Worm (Caenorhabditis elegans) whole organism, young adult: ENCODE measurements around the gene chhy-1.

Source experiments
- F23B12.7 ChIP-seq: sonication (generic microtip); optimal IDR thresholded peaks from 2 replicates; lab custom pipeline; 2017; ENCODE audit warnings: missing genetic modification characterization, mild to moderate bottlenecking, missing compliant biosample characterization, antibody characterized with exemption, moderate library complexity; ENCODE audit not compliant: insufficient read depth
- F37B4.10 ChIP-seq: fragments of 200-800 bp; sonication (Bioruptor generic); IDR thresholded peaks from 2 replicates; pipeline ENCODE4 v1.3.6; 2022; ENCODE audit warnings: missing genetic modification characterization, missing compliant biosample characterization
- Y53G8AR.9 ChIP-seq: fragments of 200-800 bp; sonication (Bioruptor generic); conservative IDR thresholded peaks from 2 replicates; pipeline ENCODE4 v1.3.6; 2022; ENCODE audit warnings: missing genetic modification reagents, missing genetic modification characterization, missing compliant biosample characterization
- ZK185.1 ChIP-seq: sonication (generic microtip); optimal IDR thresholded peaks from 2 replicates; lab custom pipeline; 2016; ENCODE audit warnings: mild to moderate bottlenecking, missing genetic modification characterization, missing compliant biosample characterization; ENCODE audit not compliant: poor library complexity, severe bottlenecking
- akir-1 ChIP-seq: fragments of 200-800 bp; sonication (Bioruptor generic); optimal IDR thresholded peaks from 2 replicates; lab custom pipeline; 2018; ENCODE audit warnings: mild to moderate bottlenecking, missing genetic modification characterization, moderate library complexity, missing compliant biosample characterization
- attf-5 ChIP-seq: fragments of 200-800 bp; sonication (Bioruptor generic); optimal IDR thresholded peaks from 2 replicates; lab custom pipeline; 2018; ENCODE audit warnings: mild to moderate bottlenecking, missing genetic modification characterization, missing compliant biosample characterization
- cebp-1 ChIP-seq, 2 experiments: fragments of 200-800 bp in 1 of 2; sonication (Bioruptor generic) in 1 of 2; sonication (generic microtip) in 1 of 2; IDR thresholded peaks in 1 of 2; optimal IDR thresholded peaks in 1 of 2; 2 replicates each; pipeline versions ENCODE4 v1.3.6 to Lab custom; 2017 to 2022; ENCODE audit warnings: missing compliant biosample characterization in 2 of 2, missing genetic modification characterization in 2 of 2, mild to moderate bottlenecking in 1 of 2, missing genetic modification reagents in 1 of 2, moderate library complexity in 1 of 2
- dox-1 ChIP-seq: fragments of 200-800 bp; sonication (Bioruptor generic); IDR thresholded peaks from 2 replicates; pipeline ENCODE4 v1.3.6; 2022; ENCODE audit warnings: missing genetic modification reagents, missing genetic modification characterization, missing compliant biosample characterization
- egl-44 ChIP-seq: fragments of 200-800 bp; sonication (Bioruptor generic); IDR thresholded peaks from 2 replicates; pipeline ENCODE4 v1.3.6; 2022; ENCODE audit warnings: missing genetic modification reagents, missing genetic modification characterization, missing compliant biosample characterization
- ets-4 ChIP-seq: fragments of 200-800 bp; sonication (Bioruptor generic); optimal IDR thresholded peaks from 2 replicates; lab custom pipeline; 2018; ENCODE audit warnings: mild to moderate bottlenecking, missing genetic modification characterization, missing compliant biosample characterization
- hmg-1.2 ChIP-seq: fragments of 200-800 bp; sonication (Bioruptor generic); IDR thresholded peaks from 2 replicates; pipeline ENCODE4 v1.3.6; 2022; ENCODE audit warnings: missing genetic modification reagents, missing genetic modification characterization, missing compliant biosample characterization
- let-607 ChIP-seq, 2 experiments: fragments of 200-800 bp in 1 of 2; sonication (Bioruptor generic) in 1 of 2; sonication (generic microtip) in 1 of 2; optimal IDR thresholded peaks; 2 replicates each; lab custom pipeline; 2016 to 2018; ENCODE audit warnings: mild to moderate bottlenecking in 2 of 2, missing compliant biosample characterization in 2 of 2, missing genetic modification characterization in 2 of 2, moderate library complexity in 2 of 2, missing genotype in 1 of 2
- lin-35 ChIP-seq, 3 experiments: fragments of 150-350 bp in 2 of 3; sonication (generic microtip) in 1 of 3; optimal IDR thresholded peaks; 2 replicates each; lab custom pipeline; 2014 to 2018; ENCODE audit warnings: missing biosample characterization in 3 of 3, missing genetic modification characterization in 3 of 3, missing genetic modification reagents in 3 of 3
- lin-54 ChIP-seq: fragments of 200-800 bp; sonication (Bioruptor generic); optimal IDR thresholded peaks from 2 replicates; lab custom pipeline; 2018; ENCODE audit warnings: mild to moderate bottlenecking, missing genetic modification characterization, missing compliant biosample characterization
- madf-10 ChIP-seq: sonication (generic microtip); optimal IDR thresholded peaks from 2 replicates; lab custom pipeline; 2016; ENCODE audit warnings: mild to moderate bottlenecking, missing genetic modification characterization, missing compliant biosample characterization
- mcd-1 ChIP-seq: fragments of 200-800 bp; sonication (Bioruptor generic); IDR thresholded peaks from 2 replicates; pipeline ENCODE4 v1.3.6; 2022; ENCODE audit warnings: missing genetic modification reagents, missing genetic modification characterization, missing compliant biosample characterization
- nhr-80 ChIP-seq: sonication (generic microtip); optimal IDR thresholded peaks from 2 replicates; lab custom pipeline; 2016; ENCODE audit warnings: missing genetic modification characterization, missing compliant biosample characterization
- repo-1 ChIP-seq: sonication (generic microtip); optimal IDR thresholded peaks from 2 replicates; lab custom pipeline; 2017; ENCODE audit warnings: mild to moderate bottlenecking, missing genetic modification characterization, missing compliant biosample characterization
- tbx-9 ChIP-seq: sonication (generic microtip); optimal IDR thresholded peaks from 2 replicates; lab custom pipeline; 2016; ENCODE audit warnings: borderline replicate concordance, missing genetic modification characterization, inconsistent platforms, missing compliant biosample characterization
- unc-62 ChIP-seq: fragments of 150-350 bp; optimal IDR thresholded peaks from 2 replicates; lab custom pipeline; 2014; ENCODE audit warnings: missing biosample characterization, missing genetic modification reagents, missing genetic modification characterization
- zfh-2 ChIP-seq: fragments of 200-800 bp; sonication (Bioruptor generic); conservative IDR thresholded peaks from 2 replicates; pipeline ENCODE4 v1.3.6; 2022; ENCODE audit warnings: missing genetic modification reagents, missing genetic modification characterization, missing compliant biosample characterization
- ztf-3 ChIP-seq: fragments of 200-800 bp; sonication (Bioruptor generic); optimal IDR thresholded peaks from 2 replicates; lab custom pipeline; 2018; ENCODE audit warnings: mild to moderate bottlenecking, missing genetic modification characterization, missing compliant biosample characterization

chhy-1 gene

DNA sequence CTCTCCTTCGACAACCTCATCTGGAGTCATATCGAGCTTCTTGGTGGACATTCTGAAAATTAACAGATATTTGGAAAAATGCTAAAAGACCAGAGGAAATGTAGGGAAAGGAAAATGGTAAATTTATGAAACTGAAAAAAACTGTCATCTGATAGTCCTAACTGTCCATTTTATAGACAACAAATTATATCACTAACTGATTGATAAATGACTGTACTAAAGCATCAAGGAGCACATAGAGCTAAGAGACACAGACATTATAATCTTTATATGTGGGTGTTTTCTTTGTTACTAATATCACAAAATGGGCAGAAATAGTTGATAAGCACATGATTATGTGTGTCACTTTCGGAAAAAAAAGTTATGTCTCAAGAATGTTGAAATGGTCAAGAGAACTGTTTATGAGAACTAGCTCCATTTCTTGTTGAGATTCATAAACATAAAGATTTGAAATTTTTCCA, 50.6 kb downstream of the chhy-1 start, which contains the start of gene F54C9.3:
F54C9.3 (minus strand) TSS at position 51 of the 461 bp plus-strand sequence.
- TF ChIP-seq let-607 (tag; optimal IDR thresholded peaks at IDR 0.05; lab: Kevin White, UChicago) (peak in 1 of 2 experiments; percentile 74), cebp-1 (GFP tag; IDR thresholded peaks at IDR 0.05; lab: Robert Waterston, UW) (no peak; the same call in 1 of the 2 replicates), cebp-1 (tag; optimal IDR thresholded peaks at IDR 0.05; lab: Kevin White, UChicago) (peak; percentile 47), ztf-3 (GFP tag; lab: Kevin White, UChicago) (no peak), dox-1 (GFP tag; lab: Robert Waterston, UW) (0 out of 2 replicates have a peak, but pooled peaks have one; percentile 32), hmg-1.2 (GFP tag; lab: Robert Waterston, UW) (peak; percentile 44; the same call in 1 of the 2 replicates), madf-10 (tag; lab: Kevin White, UChicago) (peak; percentile 12), unc-62 (GFP tag; lab: Kevin White, UChicago) (peak; percentile 66), ets-4 (GFP tag; lab: Kevin White, UChicago) (peak; percentile 7), repo-1 (tag; lab: Kevin White, UChicago) (no peak), mcd-1 (0 out of 2 replicates have a peak, but pooled peaks have one; percentile 19), nhr-80 (tag; lab: Kevin White, UChicago) (peak; percentile 93), attf-5 (GFP tag; lab: Kevin White, UChicago) (peak; percentile 57), tbx-9 (tag; lab: Kevin White, UChicago) (no peak)

DNA sequence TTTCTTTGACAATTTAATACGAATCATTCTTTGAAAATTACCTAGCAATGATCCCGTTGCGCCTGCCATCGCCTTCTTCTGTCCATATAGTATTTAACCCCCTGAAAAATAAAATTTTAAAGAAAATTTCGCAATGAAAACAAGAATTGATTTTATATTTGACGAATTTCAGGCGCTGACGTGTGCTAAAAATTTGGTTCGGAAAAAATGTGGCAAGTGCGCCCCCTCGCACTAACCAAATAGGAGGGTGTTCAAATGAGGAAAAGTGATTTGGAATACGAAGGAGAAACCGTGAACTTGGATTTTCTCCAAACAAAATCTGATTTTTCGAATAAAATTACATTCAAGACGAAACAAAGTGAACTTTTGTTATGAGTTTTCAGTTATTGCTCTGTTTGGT, 51.4 kb downstream of the chhy-1 start, which contains the start of gene stc-1:
stc-1 (minus strand) TSS at position 101 of the 400 bp plus-strand sequence.
- TF ChIP-seq attf-5 (GFP tag; lab: Kevin White, UChicago) (peak; percentile 28), mcd-1 (peak; percentile 67), repo-1 (tag; lab: Kevin White, UChicago) (peak; percentile 17), lin-35 (GFP tag; optimal IDR thresholded peaks at IDR 0.05; lab: Kevin White, UChicago) (peak in 1 of 3 experiments; percentile 2), F37B4.10 (GFP tag; lab: Robert Waterston, UW) (no peak), let-607 (tag; optimal IDR thresholded peaks at IDR 0.05; lab: Kevin White, UChicago) (peak; percentile 35 to 68), F23B12.7 (tag; lab: Kevin White, UChicago) (peak; percentile 1), cebp-1 (GFP tag; IDR thresholded peaks at IDR 0.05; lab: Robert Waterston, UW) (peak; percentile 19; the same call in 1 of the 2 replicates), cebp-1 (tag; optimal IDR thresholded peaks at IDR 0.05; lab: Kevin White, UChicago) (peak; percentile 76), egl-44 (no peak), akir-1 (GFP tag; lab: Kevin White, UChicago) (no peak), zfh-2 (GFP tag; lab: Robert Waterston, UW) (no peak), Y53G8AR.9 (GFP tag; lab: Robert Waterston, UW) (no peak), ZK185.1 (tag; lab: Kevin White, UChicago) (peak; percentile 30), nhr-80 (tag; lab: Kevin White, UChicago) (peak; percentile 17), lin-54 (GFP tag; lab: Kevin White, UChicago) (peak; percentile 35)
- TF ChIP-seq, all 124 proteins: peak for 10
